Fruit fly (Drosophila melanogaster): ENCODE data around the gene CG5958.

The CG5958 gene

dm6 chr2L:7433957-7434736, 831 bp upstream of the CG5958 start (continued):
- TF ChIP-seq inv (GFP tag; IDR thresholded peaks at IDR 0.05; ENCODE audit: partially characterized antibody) (no peak), Abd-B (GFP tag; optimal IDR thresholded peaks at IDR 0.05) (peak; percentile 74), CG8281 (tag; optimal IDR thresholded peaks at IDR 0.05) (no peak), ERR (GFP tag; optimal IDR thresholded peaks at IDR 0.05) (no peak), eve (GFP tag; optimal IDR thresholded peaks at IDR 0.05) (peak in 1 of 2 experiments; percentile 56), CG18619 (GFP tag; optimal IDR thresholded peaks at IDR 0.05) (peak; percentile 74), slbo (GFP tag; IDR thresholded peaks at IDR 0.05) (peak; percentile 94), Hr51 (GFP tag; optimal IDR thresholded peaks at IDR 0.05) (peak; percentile 48 to 84), Deaf1 (tag; optimal IDR thresholded peaks at IDR 0.05) (peak; percentile 88), CG12104 (GFP tag; optimal IDR thresholded peaks at IDR 0.05) (no peak), Doc2 (GFP tag; IDR thresholded peaks at IDR 0.05) (no peak), ro (GFP tag; IDR thresholded peaks at IDR 0.05) (0 out of 2 replicates have a peak, but pooled peaks have one; percentile 41), Dip3 (GFP tag; optimal IDR thresholded peaks at IDR 0.05) (peak; percentile 55), NfI (GFP tag; optimal IDR thresholded peaks at IDR 0.05) (peak; percentile 70), CG12155 (GFP tag; optimal IDR thresholded peaks at IDR 0.05) (peak; percentile 21), mld (GFP tag; IDR thresholded peaks at IDR 0.05; ENCODE audit: partially characterized antibody) (no peak), Six4 (GFP tag; optimal IDR thresholded peaks at IDR 0.05) (no peak), pb (GFP tag; optimal IDR thresholded peaks at IDR 0.05) (no peak), Xbp1 (GFP tag; optimal IDR thresholded peaks at IDR 0.05) (peak; percentile 59), caup (GFP tag; optimal IDR thresholded peaks at IDR 0.05; ENCODE audit: severe bottlenecking) (peak; percentile 78), sug (tag; optimal IDR thresholded peaks at IDR 0.05) (peak; percentile 73), bigmax (GFP tag; optimal IDR thresholded peaks at IDR 0.05) (no peak), btn (GFP tag; optimal IDR thresholded peaks at IDR 0.05) (no peak), stc (GFP tag; IDR thresholded peaks at IDR 0.05) (peak; percentile 53), sd (tag; optimal IDR thresholded peaks at IDR 0.05) (peak; percentile 93), Aef1 (GFP tag; IDR thresholded peaks at IDR 0.05) (peak; percentile 71), tna (GFP tag; IDR thresholded peaks at IDR 0.05; ENCODE audit: partially characterized antibody) (no peak), vnd (GFP tag; IDR thresholded peaks at IDR 0.05; ENCODE audit: partially characterized antibody) (no peak), CG11695 (GFP tag; IDR thresholded peaks at IDR 0.05) (peak; percentile 86), HLH54F (GFP tag; optimal IDR thresholded peaks at IDR 0.05) (peak; percentile 62), CG11085 (GFP tag; IDR thresholded peaks at IDR 0.05) (peak; percentile 63), CG16863 (GFP tag; optimal IDR thresholded peaks at IDR 0.05) (peak; percentile 1), gcm (GFP tag; optimal IDR thresholded peaks at IDR 0.05) (peak; percentile 64), usp (GFP tag; optimal IDR thresholded peaks at IDR 0.05) (no peak), CG1602 (GFP tag; optimal IDR thresholded peaks at IDR 0.05) (peak; percentile 13), gce (GFP tag; IDR thresholded peaks at IDR 0.05) (peak; percentile 47; the same call in 1 of the 3 replicates), Scr (GFP tag; IDR thresholded peaks at IDR 0.05; ENCODE audit: partially characterized antibody) (no peak), CG17186 (GFP tag; optimal IDR thresholded peaks at IDR 0.05) (no peak), CG2678 (tag; optimal IDR thresholded peaks at IDR 0.05) (peak; percentile 85), Chrac-16 (GFP tag; optimal IDR thresholded peaks at IDR 0.05) (peak; percentile 22), CG16813 (GFP tag; IDR thresholded peaks at IDR 0.05; ENCODE audit: partially characterized antibody) (no peak), CG13894 (tag; optimal IDR thresholded peaks at IDR 0.05) (peak; percentile 75)
